Worm (Caenorhabditis elegans): ENCODE measurements around the gene Y39E4A.1.

DNA sequence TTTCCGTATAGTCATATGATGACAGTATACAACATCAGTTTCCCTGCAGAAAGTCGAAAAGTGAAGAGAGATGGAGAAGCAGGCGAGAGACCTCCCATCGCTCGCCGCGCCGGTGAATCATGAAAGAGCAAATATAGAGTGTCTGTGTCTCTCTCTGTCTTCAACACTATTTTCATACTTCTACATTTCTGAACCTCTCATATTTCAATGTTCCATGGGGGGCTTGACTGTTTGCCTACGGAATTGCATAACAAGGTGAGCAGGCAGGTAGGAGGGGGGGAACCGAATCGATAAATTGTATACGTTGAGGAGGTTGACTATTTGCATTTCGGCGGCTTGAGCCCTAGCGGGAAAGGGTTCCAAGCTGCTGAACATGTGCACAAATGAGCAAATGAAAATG lies 31.3 kb upstream of the Y39E4A.1 start:
- TF ChIP-seq ztf-4 (tag; optimal IDR thresholded peaks at IDR 0.05) (no peak), snpc-4 (tag; optimal IDR thresholded peaks at IDR 0.05) (no peak), lin-39 (tag; optimal IDR thresholded peaks at IDR 0.05) (no peak), ZK546.5 (tag; optimal IDR thresholded peaks at IDR 0.05) (no peak), mab-5 (tag; optimal IDR thresholded peaks at IDR 0.05) (no peak), C34F6.9 (tag; optimal IDR thresholded peaks at IDR 0.05) (no peak), dmd-4 (tag; optimal IDR thresholded peaks at IDR 0.05) (no peak), ama-1 (optimal IDR thresholded peaks at IDR 0.05) (no peak), aly-2 (tag; optimal IDR thresholded peaks at IDR 0.05) (no peak), elt-1 (tag; optimal IDR thresholded peaks at IDR 0.05) (no peak), R02D3.7 (tag; optimal IDR thresholded peaks at IDR 0.05) (no peak), nhr-23 (tag; optimal IDR thresholded peaks at IDR 0.05) (no peak), alr-1 (tag; optimal IDR thresholded peaks at IDR 0.05) (no peak)
